Fruit fly (Drosophila melanogaster) whole organism, prepupa: ENCODE measurements around the gene Dhfr.

ENCODE experiments used
- Blimp-1 ChIP-seq: fragments of 200-800 bp; sonication (Bioruptor generic); optimal IDR thresholded peaks from 3 replicates; lab custom pipeline; 2017; ENCODE audit warnings: missing biosample characterization, missing genetic modification characterization, mild to moderate bottlenecking, moderate library complexity, missing genetic modification reagents
- CG10631 ChIP-seq: fragments of 200-800 bp; sonication (Bioruptor generic); optimal IDR thresholded peaks from 2 replicates; lab custom pipeline; 2016; ENCODE audit warnings: missing biosample characterization, missing genetic modification characterization
- CG11762 ChIP-seq: fragments of 200-800 bp; sonication (Bioruptor generic); optimal IDR thresholded peaks from 3 replicates; lab custom pipeline; 2016; ENCODE audit warnings: missing biosample characterization, missing genetic modification characterization; ENCODE audit not compliant: insufficient read depth
- CG11902 ChIP-seq: fragments of 200-800 bp; sonication (Bioruptor generic); optimal IDR thresholded peaks from 3 replicates; lab custom pipeline; 2016; ENCODE audit warnings: missing biosample characterization, missing genetic modification characterization
- CG15336 ChIP-seq: fragments of 200-800 bp; sonication (Bioruptor generic); IDR thresholded peaks from 2 replicates; pipeline ENCODE4 v1.3.6; 2022; ENCODE audit warnings: missing biosample characterization, missing genetic modification characterization
- CG3032 ChIP-seq: fragments of 200-800 bp; optimal IDR thresholded peaks from 2 replicates; lab custom pipeline; 2019; ENCODE audit warnings: missing biosample characterization, mild to moderate bottlenecking, missing genetic modification characterization, moderate library complexity
- CG31627 ChIP-seq: fragments of 200-800 bp; sonication (Bioruptor generic); optimal IDR thresholded peaks from 3 replicates; lab custom pipeline; 2016; ENCODE audit warnings: missing biosample characterization, missing genetic modification characterization
- CG32006 ChIP-seq: fragments of 200-800 bp; sonication (Bioruptor generic); optimal IDR thresholded peaks from 3 replicates; lab custom pipeline; 2017; ENCODE audit warnings: missing biosample characterization, mild to moderate bottlenecking, missing genetic modification characterization
- CG34406 ChIP-seq: fragments of 200-800 bp; sonication (Bioruptor generic); optimal IDR thresholded peaks from 3 replicates; lab custom pipeline; 2016; ENCODE audit warnings: missing biosample characterization, missing genetic modification characterization
- CG4318 ChIP-seq: fragments of 200-800 bp; sonication (Bioruptor generic); optimal IDR thresholded peaks from 3 replicates; lab custom pipeline; 2017; ENCODE audit warnings: missing biosample characterization, mild to moderate bottlenecking, missing genetic modification characterization
- CG6276 ChIP-seq: fragments of 200-800 bp; sonication (Bioruptor generic); optimal IDR thresholded peaks from 2 replicates; lab custom pipeline; 2017; ENCODE audit warnings: missing biosample characterization, mild to moderate bottlenecking, missing genetic modification characterization
- CG6808 ChIP-seq: fragments of 200-800 bp; sonication (Bioruptor generic); optimal IDR thresholded peaks from 3 replicates; lab custom pipeline; 2017; ENCODE audit warnings: missing biosample characterization, missing genetic modification characterization, mild to moderate bottlenecking, moderate library complexity, missing genetic modification reagents
- CG6854 ChIP-seq: fragments of 200-800 bp; sonication (Bioruptor generic); optimal IDR thresholded peaks from 2 replicates; lab custom pipeline; 2017; ENCODE audit warnings: missing biosample characterization, mild to moderate bottlenecking, missing genetic modification characterization
- CG8119 ChIP-seq: fragments of 200-800 bp; sonication (Bioruptor generic); IDR thresholded peaks from 3 replicates; pipeline ENCODE4 v1.3.6; 2022; ENCODE audit warnings: missing biosample characterization, missing genetic modification characterization
- CG8319 ChIP-seq: fragments of 200-800 bp; sonication (Bioruptor generic); optimal IDR thresholded peaks from 3 replicates; lab custom pipeline; 2016; ENCODE audit warnings: missing biosample characterization, missing genetic modification characterization
- Eip75B ChIP-seq: fragments of 200-800 bp; sonication (Bioruptor generic); optimal IDR thresholded peaks from 3 replicates; lab custom pipeline; 2016; ENCODE audit warnings: missing biosample characterization, missing genetic modification characterization
- Eip78C ChIP-seq: fragments of 200-800 bp; sonication (Bioruptor generic); peaks from one replicate; lab custom pipeline; 2016; ENCODE audit warnings: missing biosample characterization, missing genetic modification characterization
- Eip93F ChIP-seq: fragments of 200-800 bp; sonication (Bioruptor generic); optimal IDR thresholded peaks from 2 replicates; lab custom pipeline; 2016; ENCODE audit warnings: missing biosample characterization, mild to moderate bottlenecking, missing genetic modification characterization
- Ets21C ChIP-seq: fragments of 200-800 bp; sonication (Bioruptor generic); optimal IDR thresholded peaks from 3 replicates; lab custom pipeline; 2016; ENCODE audit warnings: missing biosample characterization, missing genetic modification characterization
- Ets96B ChIP-seq: fragments of 200-800 bp; optimal IDR thresholded peaks from 2 replicates; lab custom pipeline; 2019; ENCODE audit warnings: missing biosample characterization, mild to moderate bottlenecking, missing genetic modification characterization, moderate library complexity
- Gug ChIP-seq: fragments of 200-800 bp; sonication (Bioruptor generic); IDR thresholded peaks from 2 replicates; pipeline ENCODE4 v1.3.6; 2022; ENCODE audit warnings: missing biosample characterization, missing genetic modification characterization
- Hr38 ChIP-seq: sonication (Bioruptor generic); optimal IDR thresholded peaks from 2 replicates; lab custom pipeline; 2016; ENCODE audit warnings: missing biosample characterization, missing genetic modification characterization
- Met ChIP-seq: fragments of 200-800 bp; sonication (Bioruptor generic); optimal IDR thresholded peaks from 3 replicates; lab custom pipeline; 2016; ENCODE audit warnings: missing biosample characterization, missing genetic modification characterization
- OdsH ChIP-seq: fragments of 200-800 bp; sonication (Bioruptor generic); optimal IDR thresholded peaks from 3 replicates; lab custom pipeline; 2016; ENCODE audit warnings: missing biosample characterization, missing genetic modification characterization
- Smox ChIP-seq: fragments of 200-800 bp; sonication (Bioruptor generic); optimal IDR thresholded peaks from 3 replicates; lab custom pipeline; 2016; ENCODE audit warnings: missing biosample characterization, missing genetic modification characterization
- Sox102F ChIP-seq: fragments of 200-800 bp; sonication (Bioruptor generic); optimal IDR thresholded peaks from 2 replicates; lab custom pipeline; 2016; ENCODE audit warnings: missing biosample characterization, mild to moderate bottlenecking, missing genetic modification characterization
- Sox14 ChIP-seq: fragments of 200-800 bp; sonication (Bioruptor generic); optimal IDR thresholded peaks from 3 replicates; lab custom pipeline; 2016; ENCODE audit warnings: missing biosample characterization, missing genetic modification characterization
- Sox15 ChIP-seq: fragments of 200-800 bp; sonication (Bioruptor generic); optimal IDR thresholded peaks from 3 replicates; lab custom pipeline; 2016; ENCODE audit warnings: missing biosample characterization, missing genetic modification characterization
- achi ChIP-seq: fragments of 200-800 bp; sonication (Bioruptor generic); optimal IDR thresholded peaks from 3 replicates; lab custom pipeline; 2016; ENCODE audit warnings: missing biosample characterization, missing genetic modification characterization
- acj6 ChIP-seq: fragments of 200-800 bp; sonication (Bioruptor generic); optimal IDR thresholded peaks from 3 replicates; lab custom pipeline; 2016; ENCODE audit warnings: missing biosample characterization, missing genetic modification characterization
- cyc ChIP-seq: fragments of 200-800 bp; sonication (Bioruptor generic); optimal IDR thresholded peaks from 3 replicates; lab custom pipeline; 2016; ENCODE audit warnings: missing biosample characterization, missing genetic modification characterization
- dac ChIP-seq: fragments of 200-800 bp; sonication (Bioruptor generic); optimal IDR thresholded peaks from 2 replicates; lab custom pipeline; 2017; ENCODE audit warnings: missing biosample characterization, mild to moderate bottlenecking, missing genetic modification characterization
- dsx ChIP-seq: fragments of 200-800 bp; optimal IDR thresholded peaks from 3 replicates; lab custom pipeline; 2019; ENCODE audit warnings: missing biosample characterization, mild to moderate bottlenecking, missing genetic modification characterization, moderate library complexity; ENCODE audit not compliant: poor library complexity, severe bottlenecking
- esn ChIP-seq: fragments of 200-800 bp; sonication (Bioruptor generic); optimal IDR thresholded peaks from 2 replicates; lab custom pipeline; 2016; ENCODE audit warnings: missing biosample characterization, mild to moderate bottlenecking, missing genetic modification characterization, moderate library complexity
- fd85E ChIP-seq: fragments of 200-800 bp; sonication (Bioruptor generic); optimal IDR thresholded peaks from 3 replicates; lab custom pipeline; 2016; ENCODE audit warnings: missing biosample characterization, missing genetic modification characterization
- lz ChIP-seq: fragments of 200-800 bp; sonication (Bioruptor generic); optimal IDR thresholded peaks from 3 replicates; lab custom pipeline; 2016; ENCODE audit warnings: missing biosample characterization, missing genetic modification characterization
- pdm3 ChIP-seq: fragments of 200-800 bp; sonication (Bioruptor generic); optimal IDR thresholded peaks from 3 replicates; lab custom pipeline; 2016; ENCODE audit warnings: missing biosample characterization, missing genetic modification characterization
- salr ChIP-seq, 2 experiments: fragments of 200-800 bp; sonication (Bioruptor generic); optimal IDR thresholded peaks; 3 replicates each; lab custom pipeline; 2016 to 2018; ENCODE audit warnings: missing biosample characterization in 2 of 2, missing genetic modification characterization in 2 of 2, mild to moderate bottlenecking in 1 of 2
- spab ChIP-seq: fragments of 200-800 bp; sonication (Bioruptor generic); optimal IDR thresholded peaks from 2 replicates; lab custom pipeline; 2017; ENCODE audit warnings: missing biosample characterization, mild to moderate bottlenecking, missing genetic modification characterization, missing genetic modification reagents
- ss ChIP-seq, 2 experiments: fragments of 200-800 bp; sonication (Bioruptor generic); optimal IDR thresholded peaks; 2 replicates in 1 of 2; 3 replicates in 1 of 2; lab custom pipeline; 2017 to 2018; ENCODE audit warnings: mild to moderate bottlenecking in 2 of 2, missing biosample characterization in 2 of 2, missing genetic modification characterization in 2 of 2, moderate library complexity in 1 of 2
- topi ChIP-seq: fragments of 200-800 bp; sonication (Bioruptor generic); optimal IDR thresholded peaks from 3 replicates; lab custom pipeline; 2016; ENCODE audit warnings: missing biosample characterization, missing genetic modification characterization
- vri ChIP-seq: fragments of 200-800 bp; sonication (Bioruptor generic); optimal IDR thresholded peaks from 3 replicates; lab custom pipeline; 2016; ENCODE audit warnings: missing biosample characterization, mild to moderate bottlenecking, missing genetic modification characterization

Dhfr gene

dm6 chr3R:16432665-16433065 lies 48.3 kb upstream of the Dhfr start, which contains the start of gene Fntb (continued):
- peak; percentile 52 for TF ChIP-seq Sox14 (GFP tag; lab: Kevin White, UChicago)
- TF ChIP-seq topi (GFP tag; lab: Kevin White, UChicago) = peak; percentile 61
- no peak for TF ChIP-seq CG4318 (GFP tag; lab: Kevin White, UChicago)
- TF ChIP-seq lz (GFP tag; lab: Kevin White, UChicago) = peak; percentile 76
- TF ChIP-seq dsx (GFP tag; lab: Kevin White, UChicago) = peak; percentile 70
- no peak for TF ChIP-seq CG11902 (GFP tag; lab: Kevin White, UChicago)
- TF ChIP-seq achi (GFP tag; lab: Kevin White, UChicago) = peak; percentile 67
- peak; percentile 46 for TF ChIP-seq CG31627
- TF ChIP-seq Sox15 (GFP tag; lab: Kevin White, UChicago) = peak; percentile 38
- TF ChIP-seq Gug = peak; percentile 58; the same call in 1 of the 2 replicates
- no peak for TF ChIP-seq acj6 (GFP tag; lab: Kevin White, UChicago)
- TF ChIP-seq spab (GFP tag; lab: Kevin White, UChicago) = no peak
- TF ChIP-seq, all 60 proteins: peak for 25

dm6 chr3R:16434599-16434998 lies 46.4 kb upstream of the Dhfr start, which contains the start of gene CG14881:
Gene CG14881, plus strand, starts transcription at chr3R:16434899.
- TF ChIP-seq CG6276 (GFP tag; lab: Kevin White, UChicago) (no peak), Met (GFP tag; lab: Kevin White, UChicago) (no peak), lz (GFP tag; lab: Kevin White, UChicago) (no peak), pdm3 (GFP tag; lab: Kevin White, UChicago) (no peak), cyc (GFP tag; lab: Kevin White, UChicago) (no peak), CG8119 (GFP tag; lab: Robert Waterston, UW) (no peak), CG10631 (no peak), OdsH (GFP tag; lab: Kevin White, UChicago) (no peak), CG11762 (GFP tag; lab: Kevin White, UChicago) (no peak), esn (GFP tag; lab: Kevin White, UChicago) (no peak)

- TF ChIP-seq Sox15 (GFP tag; lab: Kevin White, UChicago) = no peak
- TF ChIP-seq Ets96B (tag; lab: Kevin White, UChicago) = no peak
- no peak for TF ChIP-seq topi (GFP tag; lab: Kevin White, UChicago)
- no peak for TF ChIP-seq Hr38 (GFP tag; lab: Kevin White, UChicago)
- peak; percentile 49 for TF ChIP-seq vri (GFP tag; lab: Kevin White, UChicago)
- TF ChIP-seq salr (GFP tag; optimal IDR thresholded peaks at IDR 0.05; lab: Kevin White, UChicago) = no peak
- TF ChIP-seq Met (GFP tag; lab: Kevin White, UChicago) = no peak
- no peak for TF ChIP-seq Eip75B (GFP tag; lab: Kevin White, UChicago)
- TF ChIP-seq CG11762 (GFP tag; lab: Kevin White, UChicago) = no peak
- TF ChIP-seq Eip78C (GFP tag; lab: Kevin White, UChicago) = peak; percentile 16
Observed at dm6 chr3R:16436374-16437037, 44.5 kb upstream of the Dhfr start, which contains the start of gene mRpS33. Gene mRpS33, minus strand, starts transcription at chr3R:16436597.

- TF ChIP-seq CG6276 (GFP tag; lab: Kevin White, UChicago) (no peak), Smox (GFP tag; lab: Kevin White, UChicago) (no peak), Gug (no peak), fd85E (GFP tag; lab: Kevin White, UChicago) (no peak), CG6808 (GFP tag; lab: Kevin White, UChicago) (no peak), ss (GFP tag; optimal IDR thresholded peaks at IDR 0.05; lab: Kevin White, UChicago) (no peak), Ets21C (no peak), Sox102F (GFP tag; lab: Kevin White, UChicago) (no peak), pdm3 (GFP tag; lab: Kevin White, UChicago) (no peak), CG3032 (no peak), CG10631 (no peak), CG31627 (peak; percentile 3), Eip75B (GFP tag; lab: Kevin White, UChicago) (no peak), Eip93F (no peak), CG34406 (GFP tag; lab: Kevin White, UChicago) (no peak), CG32006 (GFP tag; lab: Kevin White, UChicago) (no peak), CG6854 (GFP tag; lab: Kevin White, UChicago) (peak; percentile 5), dsx (GFP tag; lab: Kevin White, UChicago) (peak; percentile 42), dac (GFP tag; lab: Kevin White, UChicago) (no peak), CG11902 (GFP tag; lab: Kevin White, UChicago) (no peak), Blimp-1 (GFP tag; lab: Kevin White, UChicago) (no peak), CG8119 (GFP tag; lab: Robert Waterston, UW) (no peak), CG15336 (GFP tag; lab: Robert Waterston, UW) (no peak), CG8319 (no peak)
Observed at dm6 chr3R:16441367-16441923, 39.5 kb upstream of the Dhfr start, which contains the start of gene ema. Gene ema, minus strand, starts transcription at chr3R:16441661.
